Worm (Caenorhabditis elegans): ENCODE measurements around the gene W04G3.13.
A peak's percentile ranks its signal among the peaks of the same experiment; 100 is the strongest.

Gene W04G3.13

ce11 chrX:11073358-11073757 lies 6.2 kb downstream of the W04G3.13 start, which contains the start of gene W04G3.5:
TSS of gene W04G3.5 (plus strand) at chrX:11073658.
- TF ChIP-seq hmg-4 (GFP tag; optimal IDR thresholded peaks at IDR 0.05), result no peak
- no peak for TF ChIP-seq sea-1 (GFP tag; conservative IDR thresholded peaks at IDR 0.05)
- no peak for TF ChIP-seq ceh-36 (tag; optimal IDR thresholded peaks at IDR 0.05)
- TF ChIP-seq ama-1 (optimal IDR thresholded peaks at IDR 0.05), result no peak
- TF ChIP-seq flt-1 (GFP tag; IDR thresholded peaks at IDR 0.05), result no peak
- no peak for TF ChIP-seq scrt-1 (GFP tag; IDR thresholded peaks at IDR 0.05)
- no peak for TF ChIP-seq F13C5.2 (tag; optimal IDR thresholded peaks at IDR 0.05)
- no peak for TF ChIP-seq hmbx-1 (tag; optimal IDR thresholded peaks at IDR 0.05)
- TF ChIP-seq pes-1 (GFP tag; IDR thresholded peaks at IDR 0.05), result no peak
- no peak for TF ChIP-seq tbx-37 (GFP tag; conservative IDR thresholded peaks at IDR 0.05)
- TF ChIP-seq tra-4 (tag; optimal IDR thresholded peaks at IDR 0.05), result no peak
- TF ChIP-seq ets-7 (tag; optimal IDR thresholded peaks at IDR 0.05), result no peak

DNA sequence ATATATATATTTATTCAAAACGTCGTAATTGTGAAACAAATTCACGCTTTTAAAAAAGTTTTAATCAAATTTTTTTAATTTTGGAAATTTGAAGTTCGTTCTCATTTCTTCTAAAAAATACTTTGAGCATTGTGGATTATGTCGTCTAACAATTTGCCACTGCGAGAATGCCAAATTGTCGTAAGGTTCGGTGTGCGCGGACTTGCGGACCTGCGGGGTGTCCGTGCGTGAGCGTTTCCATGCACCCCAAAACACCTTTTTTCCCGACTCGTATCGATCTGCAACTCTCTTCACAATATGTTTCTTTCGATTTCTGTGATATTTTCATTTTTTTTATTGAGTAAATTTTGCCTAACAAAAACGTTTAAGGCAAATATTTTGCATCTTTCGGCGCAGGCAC lies 6.9 kb downstream of the W04G3.13 start:
- TF ChIP-seq hmbx-1 (tag; optimal IDR thresholded peaks at IDR 0.05) (no peak), hmg-4 (GFP tag; optimal IDR thresholded peaks at IDR 0.05) (peak; percentile 29), aly-1 (tag; optimal IDR thresholded peaks at IDR 0.05) (no peak)

- TF ChIP-seq ceh-13 (GFP tag; optimal IDR thresholded peaks at IDR 0.05) (no peak), ceh-36 (tag; optimal IDR thresholded peaks at IDR 0.05) (no peak), hmbx-1 (tag; optimal IDR thresholded peaks at IDR 0.05) (no peak), ets-7 (tag; optimal IDR thresholded peaks at IDR 0.05) (no peak), pes-1 (GFP tag; IDR thresholded peaks at IDR 0.05) (no peak), F13C5.2 (tag; optimal IDR thresholded peaks at IDR 0.05) (no peak), sea-1 (GFP tag; conservative IDR thresholded peaks at IDR 0.05) (no peak), tra-4 (tag; optimal IDR thresholded peaks at IDR 0.05) (no peak), tbx-37 (GFP tag; conservative IDR thresholded peaks at IDR 0.05) (no peak), scrt-1 (GFP tag; IDR thresholded peaks at IDR 0.05) (no peak), B0310.2 (tag; optimal IDR thresholded peaks at IDR 0.05) (no peak), hmg-4 (GFP tag; optimal IDR thresholded peaks at IDR 0.05) (no peak), aly-1 (tag; optimal IDR thresholded peaks at IDR 0.05) (no peak), flt-1 (GFP tag; IDR thresholded peaks at IDR 0.05) (no peak), ama-1 (optimal IDR thresholded peaks at IDR 0.05) (no peak), tbx-11 (GFP tag; IDR thresholded peaks at IDR 0.05) (no peak)
Observed at ce11 chrX:11068334-11068733, 11.2 kb downstream of the W04G3.13 start, which contains the start of gene apt-9. TSS of gene apt-9 (plus strand) at chrX:11068527.

ce11 chrX:11067256-11067655 lies 12.3 kb downstream of the W04G3.13 start:
- TF ChIP-seq hmg-4 (GFP tag; optimal IDR thresholded peaks at IDR 0.05) (no peak), tbx-11 (GFP tag; IDR thresholded peaks at IDR 0.05) (no peak), tra-4 (tag; optimal IDR thresholded peaks at IDR 0.05) (no peak), F13C5.2 (tag; optimal IDR thresholded peaks at IDR 0.05) (no peak)

- TF ChIP-seq hmbx-1 (tag; optimal IDR thresholded peaks at IDR 0.05), result no peak
- no peak for TF ChIP-seq tbx-11 (GFP tag; IDR thresholded peaks at IDR 0.05)
- TF ChIP-seq hmg-4 (GFP tag; optimal IDR thresholded peaks at IDR 0.05), result no peak
- TF ChIP-seq tbx-37 (GFP tag; conservative IDR thresholded peaks at IDR 0.05), result no peak
Observed at ce11 chrX:11064799-11065198, 14.8 kb downstream of the W04G3.13 start, which contains the start of gene lpr-4. TSS of gene lpr-4 (plus strand) at chrX:11065126.

DNA sequence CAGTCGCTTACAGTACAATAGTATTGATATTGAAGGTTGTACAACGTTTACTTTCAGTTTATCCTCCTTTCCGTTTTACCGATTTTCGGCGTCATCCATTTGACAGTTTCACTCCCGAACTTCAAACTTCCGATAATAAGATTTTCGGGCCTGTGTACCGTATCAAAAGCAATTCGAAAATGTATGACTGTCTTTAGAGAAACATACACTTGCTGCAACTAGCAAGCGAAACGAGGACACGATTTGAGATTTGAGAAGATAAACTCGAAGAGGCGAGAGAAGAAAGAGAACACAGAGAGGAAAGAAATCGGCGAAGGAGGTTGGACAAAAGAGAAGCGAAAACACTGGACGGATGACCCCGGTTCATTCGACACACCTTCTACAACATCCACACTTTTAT lies 17.7 kb downstream of the W04G3.13 start, which contains the start of gene lpr-5:
Gene lpr-5 (plus strand): TSS at position 220 of the 400 bp plus-strand sequence.
- no peak for TF ChIP-seq ceh-36 (tag; optimal IDR thresholded peaks at IDR 0.05)
- TF ChIP-seq sea-1 (GFP tag; conservative IDR thresholded peaks at IDR 0.05), result no peak
- no peak for TF ChIP-seq B0310.2 (tag; optimal IDR thresholded peaks at IDR 0.05)
- TF ChIP-seq pes-1 (GFP tag; IDR thresholded peaks at IDR 0.05), result no peak
- TF ChIP-seq ama-1 (optimal IDR thresholded peaks at IDR 0.05), result no peak
- no peak for TF ChIP-seq hnd-1 (tag; optimal IDR thresholded peaks at IDR 0.05)
- no peak for TF ChIP-seq hmbx-1 (tag; optimal IDR thresholded peaks at IDR 0.05)
- TF ChIP-seq tbx-11 (GFP tag; IDR thresholded peaks at IDR 0.05), result no peak
- TF ChIP-seq scrt-1 (GFP tag; IDR thresholded peaks at IDR 0.05), result no peak
- TF ChIP-seq tra-4 (tag; optimal IDR thresholded peaks at IDR 0.05), result no peak
- TF ChIP-seq aly-1 (tag; optimal IDR thresholded peaks at IDR 0.05), result no peak
- TF ChIP-seq F13C5.2 (tag; optimal IDR thresholded peaks at IDR 0.05), result no peak
- no peak for TF ChIP-seq tbx-37 (GFP tag; conservative IDR thresholded peaks at IDR 0.05)
- no peak for TF ChIP-seq flt-1 (GFP tag; IDR thresholded peaks at IDR 0.05)

ce11 chrX:11060940-11061339 lies 18.6 kb downstream of the W04G3.13 start:
- TF ChIP-seq sea-1 (GFP tag; conservative IDR thresholded peaks at IDR 0.05) (no peak), tbx-11 (GFP tag; IDR thresholded peaks at IDR 0.05) (no peak), ceh-36 (tag; optimal IDR thresholded peaks at IDR 0.05) (no peak), ets-7 (tag; optimal IDR thresholded peaks at IDR 0.05) (no peak), flt-1 (GFP tag; IDR thresholded peaks at IDR 0.05) (no peak), aly-1 (tag; optimal IDR thresholded peaks at IDR 0.05) (no peak), scrt-1 (GFP tag; IDR thresholded peaks at IDR 0.05) (no peak), B0310.2 (tag; optimal IDR thresholded peaks at IDR 0.05) (no peak), pes-1 (GFP tag; IDR thresholded peaks at IDR 0.05) (no peak), F13C5.2 (tag; optimal IDR thresholded peaks at IDR 0.05) (no peak), ceh-13 (GFP tag; optimal IDR thresholded peaks at IDR 0.05) (no peak), hnd-1 (tag; optimal IDR thresholded peaks at IDR 0.05) (no peak), hmbx-1 (tag; optimal IDR thresholded peaks at IDR 0.05) (no peak), tra-4 (tag; optimal IDR thresholded peaks at IDR 0.05) (no peak), tbx-37 (GFP tag; conservative IDR thresholded peaks at IDR 0.05) (no peak), ama-1 (optimal IDR thresholded peaks at IDR 0.05) (no peak), hmg-4 (GFP tag; optimal IDR thresholded peaks at IDR 0.05) (no peak)

- TF ChIP-seq aly-1 (tag; optimal IDR thresholded peaks at IDR 0.05) (no peak), hmg-4 (GFP tag; optimal IDR thresholded peaks at IDR 0.05) (no peak), sea-1 (GFP tag; conservative IDR thresholded peaks at IDR 0.05) (no peak), pes-1 (GFP tag; IDR thresholded peaks at IDR 0.05) (no peak), B0310.2 (tag; optimal IDR thresholded peaks at IDR 0.05) (no peak), ceh-13 (GFP tag; optimal IDR thresholded peaks at IDR 0.05) (no peak), tra-4 (tag; optimal IDR thresholded peaks at IDR 0.05) (no peak), tbx-37 (GFP tag; conservative IDR thresholded peaks at IDR 0.05) (no peak), scrt-1 (GFP tag; IDR thresholded peaks at IDR 0.05) (no peak), hmbx-1 (tag; optimal IDR thresholded peaks at IDR 0.05) (no peak), hnd-1 (tag; optimal IDR thresholded peaks at IDR 0.05) (no peak), tbx-11 (GFP tag; IDR thresholded peaks at IDR 0.05) (no peak), ama-1 (optimal IDR thresholded peaks at IDR 0.05) (no peak), ceh-36 (tag; optimal IDR thresholded peaks at IDR 0.05) (no peak), F13C5.2 (tag; optimal IDR thresholded peaks at IDR 0.05) (no peak), flt-1 (GFP tag; IDR thresholded peaks at IDR 0.05) (no peak), ets-7 (tag; optimal IDR thresholded peaks at IDR 0.05) (no peak)
Observed at ce11 chrX:11059744-11060143, 19.8 kb downstream of the W04G3.13 start, which contains the start of gene lpr-6. TSS of gene lpr-6 (plus strand) at chrX:11059994.

Data from whole organism, early embryonic.